Worm (Caenorhabditis elegans): Measurements from ENCODE around the gene igcm-3.

Gene igcm-3

DNA sequence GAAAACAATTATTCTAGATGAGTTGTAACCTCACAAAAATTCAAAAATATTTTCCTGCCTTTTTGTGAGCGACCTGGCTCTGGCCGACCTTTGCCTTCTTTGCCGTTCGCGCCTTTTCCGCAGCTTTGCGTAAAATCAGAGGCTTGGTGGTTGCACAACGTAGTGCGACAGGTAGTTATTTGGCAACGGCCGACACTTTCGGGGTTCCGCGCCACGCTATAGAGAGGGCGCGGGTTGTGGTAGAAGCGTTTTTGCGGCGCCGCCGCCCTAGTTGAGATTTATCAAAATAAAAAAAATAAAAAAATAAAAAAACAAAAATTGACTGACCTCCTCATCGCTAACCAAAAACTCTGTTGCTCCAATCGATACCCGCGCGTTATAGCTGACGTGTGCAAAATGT is 41.9 kb downstream of the igcm-3 start:
- TF ChIP-seq snpc-4 (tag; optimal IDR thresholded peaks at IDR 0.05) (peak; percentile 26), egl-5 (tag; optimal IDR thresholded peaks at IDR 0.05) (no peak), elt-2 (tag; optimal IDR thresholded peaks at IDR 0.05) (peak; percentile 9)

DNA sequence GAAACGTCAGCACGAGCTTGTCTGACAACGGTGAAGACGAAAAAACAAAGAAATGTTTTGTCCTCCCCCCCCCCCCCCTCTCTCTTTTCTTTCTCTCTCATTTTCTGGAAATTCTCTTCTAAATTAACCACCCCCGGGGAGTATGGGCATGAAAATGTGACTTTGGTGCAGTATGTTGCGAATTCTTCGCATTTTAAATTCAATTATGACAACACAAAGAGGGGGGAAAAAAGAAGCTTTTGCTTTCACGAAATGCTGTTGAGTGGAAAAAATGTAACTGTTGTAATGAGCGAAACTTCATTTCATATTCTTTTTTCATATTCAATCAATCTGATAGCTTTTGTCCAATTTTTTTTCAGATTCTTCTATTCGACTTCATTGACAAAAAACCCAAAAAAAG is 51.3 kb downstream of the igcm-3 start:
- TF ChIP-seq fkh-10 (GFP tag; optimal IDR thresholded peaks at IDR 0.05) (peak; percentile 79), nhr-28 (tag; optimal IDR thresholded peaks at IDR 0.05) (no peak)

Data from whole organism, L3 larva.